Worm (Caenorhabditis elegans) whole organism, midembryonic: ENCODE measurements around the gene ttr-14.

Experiments used
- cog-1 ChIP-seq: sonication (generic microtip); optimal IDR thresholded peaks from 2 replicates; lab custom pipeline; 2016; ENCODE audit warnings: missing genetic modification characterization, missing compliant biosample characterization
- med-1 ChIP-seq: sonication (generic microtip); optimal IDR thresholded peaks from 2 replicates; lab custom pipeline; 2017; ENCODE audit warnings: missing genetic modification characterization, mild to moderate bottlenecking, missing compliant biosample characterization, antibody characterized with exemption, missing genetic modification reagents; ENCODE audit not compliant: insufficient read depth
- tab-1 ChIP-seq: fragments of 200-800 bp; sonication (Bioruptor generic); IDR thresholded peaks from 2 replicates; pipeline ENCODE4 v1.3.6; 2022; ENCODE audit warnings: missing genetic modification characterization, missing compliant biosample characterization

ce11 chrX:10753403-10753802 lies 33.9 kb upstream of the ttr-14 start, which contains the start of gene R07A4.3:
- no peak for TF ChIP-seq med-1
- no peak for TF ChIP-seq cog-1 (tag; lab: Kevin White, UChicago)
- no peak for TF ChIP-seq tab-1
